Worm (Caenorhabditis elegans) whole organism, L4 larva: ENCODE data around the gene C42C1.19.
A peak's percentile ranks its signal among the peaks of the same experiment; 100 is the strongest.

Source experiments
- R02D3.7 ChIP-seq: fragments of 150-350 bp; sonication (generic microtip); optimal IDR thresholded peaks from 3 replicates; lab custom pipeline; 2014; ENCODE audit warnings: missing biosample characterization, missing genetic modification characterization
- Y5F2A.4 ChIP-seq: fragments of 200-800 bp; sonication (Bioruptor generic); optimal IDR thresholded peaks from 2 replicates; lab custom pipeline; 2018; ENCODE audit warnings: mild to moderate bottlenecking, missing genetic modification characterization, missing compliant biosample characterization
- aha-1 ChIP-seq: fragments of 150-350 bp; peaks from one replicate; lab custom pipeline; 2014; ENCODE audit warnings: missing biosample characterization, missing genetic modification characterization
- dmd-9 ChIP-seq: fragments of 200-800 bp; sonication (Bioruptor generic); IDR thresholded peaks from 2 replicates; pipeline ENCODE4 v1.3.6; 2022; ENCODE audit warnings: missing genetic modification reagents, missing genetic modification characterization, missing compliant biosample characterization
- duxl-1 ChIP-seq: sonication (generic microtip); optimal IDR thresholded peaks from 2 replicates; lab custom pipeline; 2016; ENCODE audit warnings: mild to moderate bottlenecking, missing genetic modification characterization, moderate library complexity, missing compliant biosample characterization; ENCODE audit not compliant: poor library complexity
- egl-43 ChIP-seq: fragments of 200-800 bp; sonication (Bioruptor generic); IDR thresholded peaks from 2 replicates; pipeline ENCODE4 v1.3.6; 2022; ENCODE audit warnings: missing genetic modification reagents, missing genetic modification characterization, missing compliant biosample characterization
- fkh-10 ChIP-seq: fragments of 150-350 bp; optimal IDR thresholded peaks from 2 replicates; lab custom pipeline; 2014; ENCODE audit warnings: missing biosample characterization, missing genetic modification reagents, missing genetic modification characterization
- fos-1 ChIP-seq: fragments of 150-350 bp; optimal IDR thresholded peaks from 2 replicates; lab custom pipeline; 2014; ENCODE audit warnings: missing biosample characterization, missing genetic modification characterization
- hif-1 ChIP-seq, 2 experiments: sonication (generic microtip); optimal IDR thresholded peaks; 2 replicates each; lab custom pipeline; 2016 to 2017; ENCODE audit warnings: missing compliant biosample characterization in 2 of 2, missing genetic modification characterization in 2 of 2, missing genetic modification reagents in 2 of 2, missing genotype in 2 of 2, mild to moderate bottlenecking in 1 of 2
- jun-1 ChIP-seq: fragments of 150-350 bp; optimal IDR thresholded peaks from 2 replicates; lab custom pipeline; 2014; ENCODE audit warnings: missing biosample characterization, missing genetic modification reagents, missing genetic modification characterization
- lin-13 ChIP-seq: fragments of 150-350 bp; optimal IDR thresholded peaks from 2 replicates; lab custom pipeline; 2014; ENCODE audit warnings: missing biosample characterization, missing genetic modification reagents, missing genetic modification characterization
- lin-15B ChIP-seq: fragments of 150-350 bp; sonication (generic microtip); optimal IDR thresholded peaks from 3 replicates; lab custom pipeline; 2014; ENCODE audit warnings: missing biosample characterization, missing genetic modification characterization
- lin-29 ChIP-seq: fragments of 200-800 bp; sonication (Bioruptor generic); IDR thresholded peaks from 2 replicates; pipeline ENCODE4 v1.3.6; 2022; ENCODE audit warnings: missing genetic modification reagents, missing genetic modification characterization, missing compliant biosample characterization
- lin-38 ChIP-seq: fragments of 200-800 bp; sonication (Bioruptor generic); IDR thresholded peaks from 2 replicates; pipeline ENCODE4 v1.3.6; 2022; ENCODE audit warnings: missing genetic modification reagents, missing genetic modification characterization, missing compliant biosample characterization
- lsy-2 ChIP-seq, 2 experiments: fragments of 150-350 bp in 1 of 2; sonication (generic microtip) in 1 of 2; optimal IDR thresholded peaks; 2 replicates each; lab custom pipeline; 2014 to 2017; ENCODE audit warnings: missing biosample characterization in 2 of 2, missing genetic modification characterization in 2 of 2
- madf-9 ChIP-seq: fragments of 200-800 bp; sonication (Bioruptor generic); conservative IDR thresholded peaks from 2 replicates; pipeline ENCODE4 v1.3.6; 2022; ENCODE audit warnings: missing genetic modification reagents, missing genetic modification characterization, missing compliant biosample characterization
- mep-1 ChIP-seq: fragments of 150-350 bp; sonication (generic microtip); optimal IDR thresholded peaks from 3 replicates; lab custom pipeline; 2014; ENCODE audit warnings: missing biosample characterization, missing genetic modification characterization
- mxl-3 ChIP-seq: fragments of 200-800 bp; sonication (Bioruptor generic); optimal IDR thresholded peaks from 2 replicates; lab custom pipeline; 2018; ENCODE audit warnings: mild to moderate bottlenecking, missing genetic modification characterization, missing compliant biosample characterization
- nhr-102 ChIP-seq: sonication (generic microtip); optimal IDR thresholded peaks from 2 replicates; lab custom pipeline; 2016; ENCODE audit warnings: mild to moderate bottlenecking, missing genetic modification characterization, moderate library complexity, missing compliant biosample characterization
- nhr-11 ChIP-seq: fragments of 150-350 bp; optimal IDR thresholded peaks from 2 replicates; lab custom pipeline; 2014; ENCODE audit warnings: missing biosample characterization, missing genetic modification characterization
- nhr-41 ChIP-seq: fragments of 200-800 bp; sonication (Bioruptor generic); IDR thresholded peaks from 2 replicates; pipeline ENCODE4 v1.3.6; 2022; ENCODE audit warnings: missing genetic modification reagents, missing genetic modification characterization, missing compliant biosample characterization
- nhr-48 ChIP-seq: sonication (generic microtip); optimal IDR thresholded peaks from 2 replicates; lab custom pipeline; 2016; ENCODE audit warnings: mild to moderate bottlenecking, missing genetic modification characterization, missing compliant biosample characterization
- pqm-1 ChIP-seq: sonication (generic microtip); optimal IDR thresholded peaks from 2 replicates; lab custom pipeline; 2017; ENCODE audit warnings: missing biosample characterization, missing genetic modification characterization
- rbr-2 ChIP-seq: sonication (generic microtip); optimal IDR thresholded peaks from 2 replicates; lab custom pipeline; 2016; ENCODE audit warnings: missing genotype, missing genetic modification characterization, missing compliant biosample characterization
- sdz-12 ChIP-seq: fragments of 200-800 bp; sonication (Bioruptor generic); optimal IDR thresholded peaks from 2 replicates; lab custom pipeline; 2018; ENCODE audit warnings: mild to moderate bottlenecking, missing genetic modification characterization, missing compliant biosample characterization
- set-16 ChIP-seq: fragments of 200-800 bp; sonication (Bioruptor generic); IDR thresholded peaks from 2 replicates; pipeline ENCODE4 v1.3.6; 2022; ENCODE audit warnings: missing genetic modification reagents, missing genetic modification characterization, missing compliant biosample characterization
- spr-1 ChIP-seq: sonication (generic microtip); optimal IDR thresholded peaks from 2 replicates; lab custom pipeline; 2016; ENCODE audit warnings: mild to moderate bottlenecking, missing genetic modification characterization, missing compliant biosample characterization
- unc-62 ChIP-seq, 3 experiments: fragments of 150-350 bp in 1 of 3; sonication (generic microtip); optimal IDR thresholded peaks in 2 of 3; peaks in 1 of 3; 1 replicate in 1 of 3; 2 replicates in 2 of 3; lab custom pipeline; 2014 to 2017; ENCODE audit warnings: missing biosample characterization in 3 of 3, missing genetic modification characterization in 3 of 3, missing genetic modification reagents in 3 of 3, missing genotype in 1 of 3
- zag-1 ChIP-seq: fragments of 150-350 bp; optimal IDR thresholded peaks from 2 replicates; lab custom pipeline; 2014; ENCODE audit warnings: missing biosample characterization, missing genetic modification characterization
- zip-2 ChIP-seq: fragments of 150-350 bp; optimal IDR thresholded peaks from 2 replicates; lab custom pipeline; 2014; ENCODE audit warnings: missing biosample characterization, missing genetic modification characterization
- ztf-7 ChIP-seq: fragments of 150-350 bp; optimal IDR thresholded peaks from 2 replicates; lab custom pipeline; 2014; ENCODE audit warnings: missing biosample characterization, missing genetic modification characterization

Gene C42C1.19

ce11 chrIV:12282873-12283272 is 334 bp downstream of the C42C1.19 start, which contains the start of gene hpo-12:
hpo-12 (plus strand) TSS chrIV:12283173.
- TF ChIP-seq unc-62 (GFP tag; optimal IDR thresholded peaks at IDR 0.05 in 1 of 2; lab: Kevin White, UChicago) = peak in 1 of 2 experiments; percentile 44
- no peak for TF ChIP-seq unc-62 (tag; optimal IDR thresholded peaks at IDR 0.05; lab: Kevin White, UChicago)
- TF ChIP-seq rbr-2 (tag; lab: Kevin White, UChicago) = no peak
- TF ChIP-seq zip-2 = no peak
- TF ChIP-seq pqm-1 (tag; lab: Kevin White, UChicago) = no peak

ce11 chrIV:12287628-12288027 is 5.1 kb downstream of the C42C1.19 start, which contains the start of gene erl-1:
erl-1 (plus strand) TSS chrIV:12287928.
- TF ChIP-seq ztf-7 (no peak), dmd-9 (no peak), set-16 (GFP tag; lab: Robert Waterston, UW) (no peak), nhr-11 (tag; lab: Kevin White, UChicago) (no peak), lin-29 (GFP tag; lab: Robert Waterston, UW) (no peak), fkh-10 (GFP tag; lab: Kevin White, UChicago) (no peak), duxl-1 (tag; lab: Kevin White, UChicago) (no peak), zag-1 (tag; lab: Kevin White, UChicago) (no peak), spr-1 (tag; lab: Kevin White, UChicago) (no peak), fos-1 (tag; lab: Kevin White, UChicago) (no peak), jun-1 (tag; lab: Kevin White, UChicago) (no peak), mep-1 (tag; lab: Kevin White, UChicago) (no peak)

ce11 chrIV:12289149-12289548 is 6.6 kb downstream of the C42C1.19 start, which contains the start of gene C42C1.9:
C42C1.9 (plus strand) TSS chrIV:12289449.
- TF ChIP-seq dmd-9 (no peak), hif-1 (tag; optimal IDR thresholded peaks at IDR 0.05; lab: Kevin White, UChicago) (no peak), nhr-102 (tag; lab: Kevin White, UChicago) (no peak), lsy-2 (tag; optimal IDR thresholded peaks at IDR 0.05; lab: Kevin White, UChicago) (no peak), Y5F2A.4 (no peak), unc-62 (GFP tag; optimal IDR thresholded peaks at IDR 0.05 in 1 of 2; lab: Kevin White, UChicago) (no peak), unc-62 (tag; optimal IDR thresholded peaks at IDR 0.05; lab: Kevin White, UChicago) (no peak), lin-13 (no peak)

ce11 chrIV:12290744-12291143 is 8.2 kb downstream of the C42C1.19 start, which contains the start of gene C42C1.8:
C42C1.8 (plus strand) TSS chrIV:12291044.
- no peak for TF ChIP-seq unc-62 (GFP tag; optimal IDR thresholded peaks at IDR 0.05 in 1 of 2; lab: Kevin White, UChicago)
- TF ChIP-seq unc-62 (tag; optimal IDR thresholded peaks at IDR 0.05; lab: Kevin White, UChicago) = no peak
- no peak for TF ChIP-seq sdz-12 (GFP tag; lab: Kevin White, UChicago)
- no peak for TF ChIP-seq nhr-41
- TF ChIP-seq madf-9 = no peak
- no peak for TF ChIP-seq mxl-3 (GFP tag; lab: Kevin White, UChicago)
- no peak for TF ChIP-seq rbr-2 (tag; lab: Kevin White, UChicago)
- no peak for TF ChIP-seq R02D3.7
- TF ChIP-seq, all 104 proteins: peak for 0

ce11 chrIV:12294770-12295169 is 12.2 kb downstream of the C42C1.19 start:
- peak; percentile 89 for TF ChIP-seq set-16 (GFP tag; lab: Robert Waterston, UW)
- peak; percentile 46; the same call in 1 of the 2 replicates for TF ChIP-seq egl-43
- peak; percentile 23; the same call in 1 of the 2 replicates for TF ChIP-seq lin-38

- TF ChIP-seq lin-13 (no peak), zag-1 (tag; lab: Kevin White, UChicago) (no peak), aha-1 (peak; percentile 4), nhr-48 (tag; lab: Kevin White, UChicago) (no peak), lin-15B (no peak)
Observed at ce11 chrIV:12301161-12301560, 18.6 kb downstream of the C42C1.19 start, which contains the start of gene oac-59. oac-59 (minus strand) TSS chrIV:12301261.
